Worm (Caenorhabditis elegans) whole organism, L3 larva: Measurements from ENCODE around the gene baf-1.

Experiments used
- ZK546.5 ChIP-seq: sonication (generic microtip); optimal IDR thresholded peaks from 2 replicates; lab custom pipeline; 2017; ENCODE audit warnings: missing biosample characterization, missing genetic modification characterization
- ama-1 ChIP-seq: fragments of 150-350 bp; optimal IDR thresholded peaks from 2 replicates; lab custom pipeline; 2018
- egl-27 ChIP-seq: sonication (generic microtip); optimal IDR thresholded peaks from 4 replicates; lab custom pipeline; 2017; ENCODE audit warnings: missing biosample characterization, missing genetic modification reagents, missing genetic modification characterization
- elt-2 ChIP-seq: sonication (generic microtip); optimal IDR thresholded peaks from 2 replicates; lab custom pipeline; 2016; ENCODE audit warnings: missing genetic modification reagents, mild to moderate bottlenecking, missing genetic modification characterization, missing compliant biosample characterization
- nhr-11 ChIP-seq: fragments of 150-350 bp; optimal IDR thresholded peaks from 2 replicates; lab custom pipeline; 2014; ENCODE audit warnings: missing biosample characterization, missing genetic modification characterization
- nhr-67 ChIP-seq: fragments of 150-350 bp; optimal IDR thresholded peaks from 2 replicates; lab custom pipeline; 2014; ENCODE audit warnings: missing biosample characterization, missing genetic modification characterization
- nhr-76 ChIP-seq: fragments of 150-350 bp; sonication (generic microtip); optimal IDR thresholded peaks from 5 replicates; lab custom pipeline; 2014; ENCODE audit warnings: missing biosample characterization, missing genetic modification characterization
- pha-4 ChIP-seq: fragments of 150-350 bp; optimal IDR thresholded peaks from 2 replicates; lab custom pipeline; 2014; ENCODE audit warnings: missing biosample characterization, missing genetic modification reagents, missing genetic modification characterization
- tbx-2 ChIP-seq: sonication (generic microtip); optimal IDR thresholded peaks from 2 replicates; lab custom pipeline; 2016; ENCODE audit warnings: mild to moderate bottlenecking, missing genetic modification characterization, missing compliant biosample characterization
- unc-39 ChIP-seq: sonication (generic microtip); optimal IDR thresholded peaks from 4 replicates; lab custom pipeline; 2017; ENCODE audit warnings: missing biosample characterization, missing genetic modification characterization
- ztf-11 ChIP-seq: fragments of 150-350 bp; optimal IDR thresholded peaks from 2 replicates; lab custom pipeline; 2014; ENCODE audit warnings: missing biosample characterization, missing genetic modification characterization

DNA sequence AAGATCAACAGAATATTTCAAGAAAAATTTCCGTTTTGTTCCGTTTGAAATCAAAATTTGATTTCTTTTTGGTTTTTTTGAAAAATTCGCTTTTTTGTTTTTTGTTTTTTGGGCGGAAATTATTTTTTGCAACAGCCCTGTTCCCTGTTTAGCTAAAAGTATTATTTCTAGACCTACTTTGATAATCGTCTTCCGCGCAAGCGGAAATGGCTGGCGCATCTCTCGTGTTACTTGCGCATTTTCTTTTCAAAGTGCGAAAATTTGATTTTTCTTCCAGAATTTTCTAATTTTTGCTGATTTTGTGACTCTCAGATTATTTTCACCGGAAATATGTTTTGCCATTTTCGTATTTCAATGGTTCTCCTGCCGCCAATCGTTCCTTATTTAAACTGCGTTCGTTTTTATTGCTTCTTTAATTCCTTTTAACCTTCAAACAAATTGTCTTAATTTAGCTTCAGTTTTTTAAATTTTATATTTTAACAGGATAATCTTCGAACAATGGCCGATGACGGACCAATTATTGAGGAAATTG, 33.6 kb upstream of the baf-1 start, which contains the start of gene cpar-1:
- no peak for TF ChIP-seq ama-1 (lab: Kevin White, UChicago)
- no peak for TF ChIP-seq nhr-76 (tag; lab: Kevin White, UChicago)
- TF ChIP-seq pha-4 (tag; lab: Kevin White, UChicago): no peak
- TF ChIP-seq egl-27: no peak
- no peak for TF ChIP-seq elt-2
- TF ChIP-seq unc-39 (tag; lab: Kevin White, UChicago): no peak
- TF ChIP-seq ZK546.5 (tag; lab: Kevin White, UChicago): no peak
- no peak for TF ChIP-seq ztf-11 (tag; lab: Kevin White, UChicago)
- TF ChIP-seq tbx-2: no peak
- TF ChIP-seq nhr-11 (tag; lab: Kevin White, UChicago): no peak
- no peak for TF ChIP-seq nhr-67 (tag; lab: Kevin White, UChicago)
